Worm (Caenorhabditis elegans) whole organism, mixed stage, embryonic: ENCODE results near the gene npr-20.

Experiments used
- ces-1 ChIP-seq: fragments of 150-350 bp; optimal IDR thresholded peaks from 2 replicates; lab custom pipeline; 2014; ENCODE audit warnings: missing biosample characterization, missing genetic modification reagents, missing genetic modification characterization
- ham-2 ChIP-seq: fragments of 200-800 bp; sonication (Bioruptor generic); optimal IDR thresholded peaks from 2 replicates; lab custom pipeline; 2018; ENCODE audit warnings: mild to moderate bottlenecking, missing genetic modification characterization, missing compliant biosample characterization
- lin-13 ChIP-seq: fragments of 150-350 bp; optimal IDR thresholded peaks from 2 replicates; lab custom pipeline; 2014; ENCODE audit warnings: missing biosample characterization, missing genetic modification characterization
- mep-1 ChIP-seq: fragments of 150-350 bp; optimal IDR thresholded peaks from 2 replicates; lab custom pipeline; 2017; ENCODE audit warnings: missing biosample characterization, missing genetic modification reagents, missing genetic modification characterization, inconsistent platforms
- nhr-12 ChIP-seq: fragments of 150-350 bp; optimal IDR thresholded peaks from 2 replicates; lab custom pipeline; 2014; ENCODE audit warnings: missing biosample characterization, missing genetic modification characterization
- nhr-28 ChIP-seq: fragments of 150-350 bp; optimal IDR thresholded peaks from 2 replicates; lab custom pipeline; 2014; ENCODE audit warnings: missing biosample characterization, missing genetic modification characterization
- nhr-76 ChIP-seq: sonication (generic microtip); optimal IDR thresholded peaks from 2 replicates; lab custom pipeline; 2017; ENCODE audit warnings: missing biosample characterization, missing genetic modification characterization
- pha-4 ChIP-seq: fragments of 150-350 bp; optimal IDR thresholded peaks from 2 replicates; lab custom pipeline; 2018; ENCODE audit warnings: missing biosample characterization, missing genetic modification reagents, missing genetic modification characterization
- snpc-4 ChIP-seq: fragments of 150-350 bp; optimal IDR thresholded peaks from 2 replicates; lab custom pipeline; 2014; ENCODE audit warnings: missing biosample characterization, missing genetic modification characterization
- unc-62 ChIP-seq: fragments of 150-350 bp; optimal IDR thresholded peaks from 2 replicates; lab custom pipeline; 2014; ENCODE audit warnings: missing biosample characterization, missing genetic modification reagents, missing genetic modification characterization
- ztf-11 ChIP-seq: fragments of 150-350 bp; optimal IDR thresholded peaks from 2 replicates; lab custom pipeline; 2014; ENCODE audit warnings: missing biosample characterization, missing genetic modification characterization

- TF ChIP-seq pha-4 (tag; lab: Kevin White, UChicago) (no peak), ces-1 (GFP tag; lab: Kevin White, UChicago) (no peak), snpc-4 (tag; lab: Kevin White, UChicago) (no peak), ztf-11 (tag; lab: Kevin White, UChicago) (no peak), mep-1 (tag; lab: Kevin White, UChicago) (no peak), lin-13 (tag; lab: Kevin White, UChicago) (no peak), unc-62 (GFP tag; lab: Kevin White, UChicago) (no peak), ham-2 (GFP tag; lab: Kevin White, UChicago) (no peak), nhr-76 (tag; lab: Kevin White, UChicago) (no peak), nhr-28 (tag; lab: Kevin White, UChicago) (no peak), nhr-12 (tag; lab: Kevin White, UChicago) (no peak)
Observed at ce11 chrII:8911929-8912328, 47.0 kb upstream of the npr-20 start, which contains the start of gene B0457.4.
